Worm (Caenorhabditis elegans): Measurements from ENCODE around the gene E02C12.6.

ce11 chrV:9326903-9327302 is 44.0 kb downstream of the E02C12.6 start:
- no peak for TF ChIP-seq flt-1 (GFP tag; IDR thresholded peaks at IDR 0.05)
- no peak for TF ChIP-seq ceh-36 (tag; optimal IDR thresholded peaks at IDR 0.05)
- no peak for TF ChIP-seq scrt-1 (GFP tag; IDR thresholded peaks at IDR 0.05)
- no peak for TF ChIP-seq hmg-4 (GFP tag; optimal IDR thresholded peaks at IDR 0.05)
- no peak for TF ChIP-seq F13C5.2 (tag; optimal IDR thresholded peaks at IDR 0.05)
- TF ChIP-seq ama-1 (optimal IDR thresholded peaks at IDR 0.05): no peak
- no peak for TF ChIP-seq B0310.2 (tag; optimal IDR thresholded peaks at IDR 0.05)
